Worm (Caenorhabditis elegans) whole organism, midembryonic: ENCODE results near the gene pgp-1.

ENCODE experiments used
- flt-1 ChIP-seq: fragments of 200-800 bp; sonication (Bioruptor generic); IDR thresholded peaks from 2 replicates; pipeline ENCODE4 v1.3.6; 2022; ENCODE audit warnings: missing genetic modification characterization, missing compliant biosample characterization
- med-1 ChIP-seq: sonication (generic microtip); optimal IDR thresholded peaks from 2 replicates; lab custom pipeline; 2017; ENCODE audit warnings: missing genetic modification characterization, mild to moderate bottlenecking, missing compliant biosample characterization, antibody characterized with exemption, missing genetic modification reagents; ENCODE audit not compliant: insufficient read depth
- ref-1 ChIP-seq: fragments of 200-800 bp; sonication (Bioruptor generic); conservative IDR thresholded peaks from 2 replicates; pipeline ENCODE4 v1.3.6; 2022; ENCODE audit warnings: missing genetic modification reagents, missing genetic modification characterization, missing compliant biosample characterization
- tab-1 ChIP-seq: fragments of 200-800 bp; sonication (Bioruptor generic); IDR thresholded peaks from 2 replicates; pipeline ENCODE4 v1.3.6; 2022; ENCODE audit warnings: missing genetic modification characterization, missing compliant biosample characterization
- ztf-23 ChIP-seq: fragments of 200-800 bp; sonication (Bioruptor generic); IDR thresholded peaks from 2 replicates; pipeline ENCODE4 v1.3.6; 2022; ENCODE audit warnings: missing genetic modification reagents, missing genetic modification characterization, missing compliant biosample characterization
- ztf-29 ChIP-seq: fragments of 200-800 bp; sonication (Bioruptor generic); IDR thresholded peaks from 2 replicates; pipeline ENCODE4 v1.3.6; 2022; ENCODE audit warnings: missing genetic modification reagents, missing genetic modification characterization, missing compliant biosample characterization

ce11 chrIV:12640875-12641860, 42.2 kb upstream of the pgp-1 start:
- TF ChIP-seq tab-1 (no peak), med-1 (GFP tag; lab: Kevin White, UChicago) (no peak), ztf-29 (no peak), ref-1 (GFP tag; lab: Robert Waterston, UW) (no peak), flt-1 (GFP tag; lab: Robert Waterston, UW) (no peak), ztf-23 (GFP tag; lab: Robert Waterston, UW) (no peak)
